Fruit fly (Drosophila melanogaster) Kc167 (cell line): ENCODE data around the gene Rad9.

ENCODE experiments used
- Myc ChIP-seq: fragments of >200 bp; optimal IDR thresholded peaks from 2 replicates; lab custom pipeline; 2017; ENCODE audit warnings: missing external identifiers
- h ChIP-seq: fragments of >200 bp; optimal IDR thresholded peaks from 3 replicates; lab custom pipeline; 2018; ENCODE audit warnings: missing external identifiers
- psq ChIP-seq: fragments of >200 bp; optimal IDR thresholded peaks from 2 replicates; lab custom pipeline; 2017; ENCODE audit warnings: missing external identifiers
- ttk ChIP-seq: sonication (Bioruptor generic); optimal IDR thresholded peaks from 2 replicates; lab custom pipeline; 2017; ENCODE audit warnings: missing external identifiers

- no peak for TF ChIP-seq h (lab: Kevin White, UChicago)
- TF ChIP-seq Myc, result no peak
- no peak for TF ChIP-seq ttk
- TF ChIP-seq psq (lab: Kevin White, UChicago), result no peak
These were observed 35.7 kb downstream of the Rad9 start for dm6 chr3L:18836658-18837057.
